Worm (Caenorhabditis elegans): ENCODE results near the gene C15H11.11.

DNA sequence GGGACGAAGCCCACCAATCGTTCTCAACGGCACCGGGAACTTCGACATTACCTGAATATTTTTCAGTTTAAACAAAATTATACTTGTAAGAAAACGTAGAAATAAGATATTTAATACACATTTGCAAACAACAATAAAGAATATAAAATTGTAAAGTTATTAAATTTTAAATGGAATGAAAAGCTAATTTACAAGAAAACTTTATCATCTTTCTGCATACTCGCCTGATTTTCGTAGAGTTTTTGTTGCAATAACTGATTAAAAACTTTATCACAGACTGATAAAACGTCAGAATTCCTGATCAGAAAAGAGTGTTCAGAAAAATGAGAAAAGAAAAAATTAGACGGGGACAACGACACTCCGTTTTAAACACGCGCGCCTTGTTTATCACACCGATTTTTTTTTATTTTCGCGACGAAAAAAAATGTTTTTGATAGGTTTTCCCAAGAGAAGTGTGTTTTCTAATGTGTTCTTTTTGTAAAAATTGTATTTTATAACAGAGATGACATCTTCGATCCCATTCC is 32.0 kb downstream of the C15H11.11 start, which contains the start of the genes dlat-1 and fntb-1:
- TF ChIP-seq ztf-4 (tag; optimal IDR thresholded peaks at IDR 0.05) (no peak), skn-1 (tag; optimal IDR thresholded peaks at IDR 0.05) (no peak), elt-3 (tag; optimal IDR thresholded peaks at IDR 0.05) (no peak), ceh-82 (tag; optimal IDR thresholded peaks at IDR 0.05) (no peak), sem-4 (tag; optimal IDR thresholded peaks at IDR 0.05) (no peak), nhr-237 (tag; optimal IDR thresholded peaks at IDR 0.05) (no peak), aly-2 (tag; optimal IDR thresholded peaks at IDR 0.05) (no peak), peb-1 (tag; optimal IDR thresholded peaks at IDR 0.05) (no peak), C34F6.9 (tag; optimal IDR thresholded peaks at IDR 0.05) (no peak)

All from whole organism, L2 larva.